Worm (Caenorhabditis elegans) whole organism, L4 larva: ENCODE measurements around the gene T05H10.4.

Experiments
- D1046.2 ChIP-seq: fragments of 200-800 bp; sonication (Bioruptor generic); IDR thresholded peaks from 2 replicates; pipeline ENCODE4 v1.3.6; 2022; ENCODE audit warnings: missing genetic modification characterization, missing compliant biosample characterization
- F37D6.2 ChIP-seq: sonication (generic microtip); optimal IDR thresholded peaks from 2 replicates; lab custom pipeline; 2016; ENCODE audit warnings: mild to moderate bottlenecking, missing genetic modification characterization, missing compliant biosample characterization
- lin-13 ChIP-seq: fragments of 150-350 bp; optimal IDR thresholded peaks from 2 replicates; lab custom pipeline; 2014; ENCODE audit warnings: missing biosample characterization, missing genetic modification reagents, missing genetic modification characterization
- lin-15B ChIP-seq: fragments of 150-350 bp; sonication (generic microtip); optimal IDR thresholded peaks from 3 replicates; lab custom pipeline; 2014; ENCODE audit warnings: missing biosample characterization, missing genetic modification characterization
- nhr-11 ChIP-seq: fragments of 150-350 bp; optimal IDR thresholded peaks from 2 replicates; lab custom pipeline; 2014; ENCODE audit warnings: missing biosample characterization, missing genetic modification characterization
- pqm-1 ChIP-seq: sonication (generic microtip); optimal IDR thresholded peaks from 2 replicates; lab custom pipeline; 2017; ENCODE audit warnings: missing biosample characterization, missing genetic modification characterization
- snpc-1.2 ChIP-seq: fragments of 200-800 bp; sonication (Bioruptor generic); IDR thresholded peaks from 2 replicates; pipeline ENCODE4 v1.3.6; 2022; ENCODE audit warnings: missing genetic modification reagents, missing genetic modification characterization, missing compliant biosample characterization

DNA sequence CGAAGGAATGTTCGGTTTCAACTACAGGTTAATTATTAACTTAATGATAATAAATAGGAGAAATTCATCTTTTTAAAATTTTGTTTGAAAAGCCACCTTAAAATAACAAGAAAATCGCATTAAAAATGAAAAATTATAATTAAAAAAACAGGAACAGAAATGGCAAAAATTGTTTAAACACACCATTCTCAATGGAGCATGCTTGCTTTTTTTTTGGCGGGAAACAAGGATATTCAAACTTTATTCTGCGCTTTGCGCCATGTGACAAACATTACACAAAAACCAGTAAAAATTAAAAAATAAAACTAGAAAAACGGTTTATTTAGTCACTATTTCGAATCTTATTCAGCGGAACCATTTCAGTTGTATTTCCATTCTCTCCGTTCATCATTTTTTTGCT, 24.2 kb upstream of the T05H10.4 start:
- TF ChIP-seq snpc-1.2 (GFP tag; lab: Robert Waterston, UW) = no peak
- no peak for TF ChIP-seq F37D6.2 (tag; lab: Kevin White, UChicago)
- TF ChIP-seq pqm-1 = no peak
- TF ChIP-seq D1046.2 = no peak
- TF ChIP-seq lin-15B (tag; lab: Kevin White, UChicago) = no peak
- no peak for TF ChIP-seq lin-13 (GFP tag; lab: Kevin White, UChicago)
- TF ChIP-seq nhr-11 = no peak
